Fruit fly (Drosophila melanogaster) whole organism, prepupa: ENCODE results near the gene wdb.
A peak's percentile ranks its signal among the peaks of the same experiment; 100 is the strongest.

Experiments used
- CG10631 ChIP-seq: fragments of 200-800 bp; sonication (Bioruptor generic); optimal IDR thresholded peaks from 2 replicates; lab custom pipeline; 2016; ENCODE audit warnings: missing biosample characterization, missing genetic modification characterization
- CG11294 ChIP-seq: fragments of 200-800 bp; sonication (Bioruptor generic); IDR thresholded peaks from 2 replicates; pipeline ENCODE4 v1.3.6; 2022; ENCODE audit warnings: missing biosample characterization, missing genetic modification characterization
- CG11762 ChIP-seq: fragments of 200-800 bp; sonication (Bioruptor generic); optimal IDR thresholded peaks from 3 replicates; lab custom pipeline; 2016; ENCODE audit warnings: missing biosample characterization, missing genetic modification characterization; ENCODE audit not compliant: insufficient read depth
- CG15336 ChIP-seq: fragments of 200-800 bp; sonication (Bioruptor generic); IDR thresholded peaks from 2 replicates; pipeline ENCODE4 v1.3.6; 2022; ENCODE audit warnings: missing biosample characterization, missing genetic modification characterization
- CG1621 ChIP-seq: fragments of 200-800 bp; sonication (Bioruptor generic); optimal IDR thresholded peaks from 3 replicates; lab custom pipeline; 2018; ENCODE audit warnings: missing biosample characterization, mild to moderate bottlenecking, missing genetic modification characterization
- CG3032 ChIP-seq: fragments of 200-800 bp; optimal IDR thresholded peaks from 2 replicates; lab custom pipeline; 2019; ENCODE audit warnings: missing biosample characterization, mild to moderate bottlenecking, missing genetic modification characterization, moderate library complexity
- CG31627 ChIP-seq: fragments of 200-800 bp; sonication (Bioruptor generic); optimal IDR thresholded peaks from 3 replicates; lab custom pipeline; 2016; ENCODE audit warnings: missing biosample characterization, missing genetic modification characterization
- CG32006 ChIP-seq: fragments of 200-800 bp; sonication (Bioruptor generic); optimal IDR thresholded peaks from 3 replicates; lab custom pipeline; 2017; ENCODE audit warnings: missing biosample characterization, mild to moderate bottlenecking, missing genetic modification characterization
- CG34406 ChIP-seq: fragments of 200-800 bp; sonication (Bioruptor generic); optimal IDR thresholded peaks from 3 replicates; lab custom pipeline; 2016; ENCODE audit warnings: missing biosample characterization, missing genetic modification characterization
- CG3919 ChIP-seq: fragments of 200-800 bp; sonication (Bioruptor generic); optimal IDR thresholded peaks from 3 replicates; lab custom pipeline; 2016; ENCODE audit warnings: missing biosample characterization, missing genetic modification characterization
- CG6276 ChIP-seq: fragments of 200-800 bp; sonication (Bioruptor generic); optimal IDR thresholded peaks from 2 replicates; lab custom pipeline; 2017; ENCODE audit warnings: missing biosample characterization, mild to moderate bottlenecking, missing genetic modification characterization
- CG6808 ChIP-seq: fragments of 200-800 bp; sonication (Bioruptor generic); optimal IDR thresholded peaks from 3 replicates; lab custom pipeline; 2017; ENCODE audit warnings: missing biosample characterization, missing genetic modification characterization, mild to moderate bottlenecking, moderate library complexity, missing genetic modification reagents
- CG6854 ChIP-seq: fragments of 200-800 bp; sonication (Bioruptor generic); optimal IDR thresholded peaks from 2 replicates; lab custom pipeline; 2017; ENCODE audit warnings: missing biosample characterization, mild to moderate bottlenecking, missing genetic modification characterization
- CG7368 ChIP-seq: fragments of 200-800 bp; sonication (Bioruptor generic); optimal IDR thresholded peaks from 3 replicates; lab custom pipeline; 2016; ENCODE audit warnings: missing biosample characterization, missing genetic modification characterization
- CG8119 ChIP-seq: fragments of 200-800 bp; sonication (Bioruptor generic); IDR thresholded peaks from 3 replicates; pipeline ENCODE4 v1.3.6; 2022; ENCODE audit warnings: missing biosample characterization, missing genetic modification characterization
- CG8319 ChIP-seq: fragments of 200-800 bp; sonication (Bioruptor generic); optimal IDR thresholded peaks from 3 replicates; lab custom pipeline; 2016; ENCODE audit warnings: missing biosample characterization, missing genetic modification characterization
- Eip75B ChIP-seq: fragments of 200-800 bp; sonication (Bioruptor generic); optimal IDR thresholded peaks from 3 replicates; lab custom pipeline; 2016; ENCODE audit warnings: missing biosample characterization, missing genetic modification characterization
- Eip78C ChIP-seq: fragments of 200-800 bp; sonication (Bioruptor generic); peaks from one replicate; lab custom pipeline; 2016; ENCODE audit warnings: missing biosample characterization, missing genetic modification characterization
- Eip93F ChIP-seq: fragments of 200-800 bp; sonication (Bioruptor generic); optimal IDR thresholded peaks from 2 replicates; lab custom pipeline; 2016; ENCODE audit warnings: missing biosample characterization, mild to moderate bottlenecking, missing genetic modification characterization
- Ets21C ChIP-seq: fragments of 200-800 bp; sonication (Bioruptor generic); optimal IDR thresholded peaks from 3 replicates; lab custom pipeline; 2016; ENCODE audit warnings: missing biosample characterization, missing genetic modification characterization
- Gug ChIP-seq: fragments of 200-800 bp; sonication (Bioruptor generic); IDR thresholded peaks from 2 replicates; pipeline ENCODE4 v1.3.6; 2022; ENCODE audit warnings: missing biosample characterization, missing genetic modification characterization
- Hr39 ChIP-seq: fragments of 200-800 bp; sonication (Bioruptor generic); optimal IDR thresholded peaks from 2 replicates; lab custom pipeline; 2016; ENCODE audit warnings: missing biosample characterization, missing genetic modification characterization
- Hr4 ChIP-seq: fragments of 200-800 bp; sonication (Bioruptor generic); optimal IDR thresholded peaks from 3 replicates; lab custom pipeline; 2016; ENCODE audit warnings: missing biosample characterization, missing genetic modification characterization
- Lpt ChIP-seq: fragments of 200-800 bp; sonication (Bioruptor generic); optimal IDR thresholded peaks from 3 replicates; lab custom pipeline; 2016; ENCODE audit warnings: missing biosample characterization, missing genetic modification characterization
- Met ChIP-seq: fragments of 200-800 bp; sonication (Bioruptor generic); optimal IDR thresholded peaks from 3 replicates; lab custom pipeline; 2016; ENCODE audit warnings: missing biosample characterization, missing genetic modification characterization
- OdsH ChIP-seq: fragments of 200-800 bp; sonication (Bioruptor generic); optimal IDR thresholded peaks from 3 replicates; lab custom pipeline; 2016; ENCODE audit warnings: missing biosample characterization, missing genetic modification characterization
- Sox102F ChIP-seq: fragments of 200-800 bp; sonication (Bioruptor generic); optimal IDR thresholded peaks from 2 replicates; lab custom pipeline; 2016; ENCODE audit warnings: missing biosample characterization, mild to moderate bottlenecking, missing genetic modification characterization
- Sox14 ChIP-seq: fragments of 200-800 bp; sonication (Bioruptor generic); optimal IDR thresholded peaks from 3 replicates; lab custom pipeline; 2016; ENCODE audit warnings: missing biosample characterization, missing genetic modification characterization
- acj6 ChIP-seq: fragments of 200-800 bp; sonication (Bioruptor generic); optimal IDR thresholded peaks from 3 replicates; lab custom pipeline; 2016; ENCODE audit warnings: missing biosample characterization, missing genetic modification characterization
- dac ChIP-seq: fragments of 200-800 bp; sonication (Bioruptor generic); optimal IDR thresholded peaks from 2 replicates; lab custom pipeline; 2017; ENCODE audit warnings: missing biosample characterization, mild to moderate bottlenecking, missing genetic modification characterization
- dsx ChIP-seq: fragments of 200-800 bp; optimal IDR thresholded peaks from 3 replicates; lab custom pipeline; 2019; ENCODE audit warnings: missing biosample characterization, mild to moderate bottlenecking, missing genetic modification characterization, moderate library complexity; ENCODE audit not compliant: poor library complexity, severe bottlenecking
- eg ChIP-seq: fragments of 200-800 bp; sonication (Bioruptor generic); IDR thresholded peaks from 3 replicates; pipeline ENCODE4 v1.3.6; 2022; ENCODE audit warnings: missing biosample characterization, missing genetic modification characterization
- esn ChIP-seq: fragments of 200-800 bp; sonication (Bioruptor generic); optimal IDR thresholded peaks from 2 replicates; lab custom pipeline; 2016; ENCODE audit warnings: missing biosample characterization, mild to moderate bottlenecking, missing genetic modification characterization, moderate library complexity
- fd59A ChIP-seq: fragments of 200-800 bp; sonication (Bioruptor generic); optimal IDR thresholded peaks from 2 replicates; lab custom pipeline; 2017; ENCODE audit warnings: missing biosample characterization, mild to moderate bottlenecking, missing genetic modification characterization, missing genetic modification reagents
- fkh ChIP-seq: fragments of 200-800 bp; sonication (Bioruptor generic); optimal IDR thresholded peaks from 3 replicates; lab custom pipeline; 2017; ENCODE audit warnings: missing biosample characterization, mild to moderate bottlenecking, missing genetic modification characterization, moderate library complexity
- net ChIP-seq: fragments of 200-800 bp; sonication (Bioruptor generic); optimal IDR thresholded peaks from 3 replicates; lab custom pipeline; 2016; ENCODE audit warnings: missing biosample characterization, missing genetic modification characterization
- pdm3 ChIP-seq: fragments of 200-800 bp; sonication (Bioruptor generic); optimal IDR thresholded peaks from 3 replicates; lab custom pipeline; 2016; ENCODE audit warnings: missing biosample characterization, missing genetic modification characterization
- ss ChIP-seq, 2 experiments: fragments of 200-800 bp; sonication (Bioruptor generic); optimal IDR thresholded peaks; 2 replicates in 1 of 2; 3 replicates in 1 of 2; lab custom pipeline; 2017 to 2018; ENCODE audit warnings: mild to moderate bottlenecking in 2 of 2, missing biosample characterization in 2 of 2, missing genetic modification characterization in 2 of 2, moderate library complexity in 1 of 2
- svp ChIP-seq: fragments of 200-800 bp; sonication (Bioruptor generic); peaks from one replicate; lab custom pipeline; 2016; ENCODE audit warnings: missing biosample characterization, missing genetic modification characterization
- topi ChIP-seq: fragments of 200-800 bp; sonication (Bioruptor generic); optimal IDR thresholded peaks from 3 replicates; lab custom pipeline; 2016; ENCODE audit warnings: missing biosample characterization, missing genetic modification characterization
- vri ChIP-seq: fragments of 200-800 bp; sonication (Bioruptor generic); optimal IDR thresholded peaks from 3 replicates; lab custom pipeline; 2016; ENCODE audit warnings: missing biosample characterization, mild to moderate bottlenecking, missing genetic modification characterization

The wdb gene

dm6 chr3R:27581263-27581868 lies 675 bp downstream of the wdb start (continued):
- TF ChIP-seq CG34406: peak; percentile 69
- TF ChIP-seq Eip78C (GFP tag; lab: Kevin White, UChicago): peak; percentile 95
- peak; percentile 71 for TF ChIP-seq dsx (GFP tag; lab: Kevin White, UChicago)
- no peak for TF ChIP-seq Eip93F
- no peak for TF ChIP-seq Gug
- TF ChIP-seq CG31627: peak; percentile 65
- TF ChIP-seq CG6854 (GFP tag; lab: Kevin White, UChicago): peak; percentile 81
- peak; percentile 88 for TF ChIP-seq Sox102F

DNA sequence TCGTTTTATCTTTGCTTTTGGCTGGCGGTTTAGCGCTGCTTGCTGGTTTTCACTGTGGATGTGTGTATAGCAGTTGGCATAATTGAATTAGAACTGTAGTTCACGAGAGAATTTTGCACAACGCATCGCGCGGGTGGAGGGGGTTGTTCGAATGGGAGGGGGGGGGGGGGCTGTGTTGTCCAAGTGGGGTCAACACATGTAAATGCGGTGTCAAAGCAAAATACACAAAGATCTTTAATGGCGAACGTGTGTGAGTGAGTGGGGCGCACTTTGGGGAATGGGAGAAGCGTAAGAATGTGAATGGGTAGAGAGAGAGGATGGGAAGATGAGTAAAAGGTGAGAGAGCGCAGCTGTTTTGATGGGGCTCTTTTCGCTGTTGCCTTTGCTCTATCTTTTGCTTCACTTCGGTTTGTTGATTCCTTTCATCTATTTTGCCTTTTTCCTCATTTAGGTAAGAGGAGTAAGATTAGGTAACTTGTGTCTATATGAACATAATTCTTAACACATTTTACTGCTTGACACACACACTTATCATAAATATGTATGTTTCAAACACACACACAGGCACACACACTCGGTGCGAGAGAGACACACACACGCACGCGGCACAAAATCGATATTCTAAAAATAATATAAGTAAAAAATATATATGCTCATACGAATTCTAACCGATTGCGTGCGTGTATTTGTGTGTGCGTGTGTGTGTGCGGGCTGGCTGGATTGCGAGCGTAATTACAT lies 1.6 kb downstream of the wdb start:
- TF ChIP-seq fkh (peak; percentile 28), svp (GFP tag; lab: Kevin White, UChicago) (peak; percentile 72), Hr4 (GFP tag; lab: Kevin White, UChicago) (no peak), CG8119 (GFP tag; lab: Robert Waterston, UW) (no peak), CG6854 (GFP tag; lab: Kevin White, UChicago) (peak; percentile 27), vri (GFP tag; lab: Kevin White, UChicago) (peak; percentile 31)
- TF ChIP-seq, all 60 proteins: peak for 4

- TF ChIP-seq fkh (peak; percentile 29), CG15336 (no peak)
These were observed 2.6 kb downstream of the wdb start for dm6 chr3R:27579422-27579821.

dm6 chr3R:27570692-27571091 lies 11.3 kb downstream of the wdb start:
- no peak for TF ChIP-seq Eip75B
- TF ChIP-seq dac (GFP tag; lab: Kevin White, UChicago): no peak
- TF ChIP-seq CG6808 (GFP tag; lab: Kevin White, UChicago): no peak
- no peak for TF ChIP-seq net (GFP tag; lab: Kevin White, UChicago)
- TF ChIP-seq CG31627: no peak
- no peak for TF ChIP-seq fkh
- no peak for TF ChIP-seq CG32006 (GFP tag; lab: Kevin White, UChicago)
- TF ChIP-seq ss (GFP tag; optimal IDR thresholded peaks at IDR 0.05; lab: Kevin White, UChicago): no peak
- no peak for TF ChIP-seq CG10631 (GFP tag; lab: Kevin White, UChicago)
- TF ChIP-seq CG8319 (GFP tag; lab: Kevin White, UChicago): no peak
- no peak for TF ChIP-seq Lpt
- TF ChIP-seq vri (GFP tag; lab: Kevin White, UChicago): no peak

- TF ChIP-seq CG8319 (GFP tag; lab: Kevin White, UChicago): peak; percentile 85
- TF ChIP-seq topi (GFP tag; lab: Kevin White, UChicago): peak; percentile 95
- peak; percentile 97 for TF ChIP-seq CG15336
- TF ChIP-seq fkh: no peak
- peak; percentile 93 for TF ChIP-seq CG11294
- TF ChIP-seq pdm3 (GFP tag; lab: Kevin White, UChicago): peak; percentile 87
- TF ChIP-seq acj6: no peak
- TF ChIP-seq Met (GFP tag; lab: Kevin White, UChicago): peak; percentile 92
- TF ChIP-seq Eip78C (GFP tag; lab: Kevin White, UChicago): peak; percentile 98
- peak; percentile 88 for TF ChIP-seq Sox14 (GFP tag; lab: Kevin White, UChicago)
- TF ChIP-seq CG10631 (GFP tag; lab: Kevin White, UChicago): peak; percentile 77
- peak; percentile 90 for TF ChIP-seq CG7368 (GFP tag; lab: Kevin White, UChicago)
- no peak for TF ChIP-seq CG1621 (tag; lab: Kevin White, UChicago)
- TF ChIP-seq CG34406: no peak
- peak; percentile 94 for TF ChIP-seq CG6276 (GFP tag; lab: Kevin White, UChicago)
- peak; percentile 49 for TF ChIP-seq fd59A
- peak; percentile 70 for TF ChIP-seq CG6854 (GFP tag; lab: Kevin White, UChicago)
- peak; percentile 98 for TF ChIP-seq eg (GFP tag; lab: Robert Waterston, UW)
- peak; percentile 93 for TF ChIP-seq Gug
- TF ChIP-seq CG11762 (GFP tag; lab: Kevin White, UChicago): peak; percentile 87
- peak; percentile 95 for TF ChIP-seq CG3919 (GFP tag; lab: Kevin White, UChicago)
- TF ChIP-seq CG3032 (tag; lab: Kevin White, UChicago): peak; percentile 67
- TF ChIP-seq Ets21C (GFP tag; lab: Kevin White, UChicago): no peak
- TF ChIP-seq Hr4 (GFP tag; lab: Kevin White, UChicago): peak; percentile 96
- no peak for TF ChIP-seq OdsH
- no peak for TF ChIP-seq Hr39 (GFP tag; lab: Kevin White, UChicago)
- peak; percentile 87 for TF ChIP-seq esn (GFP tag; lab: Kevin White, UChicago)
These were observed 12.3 kb downstream of the wdb start for dm6 chr3R:27569706-27570105.
